Fruit fly (Drosophila melanogaster): ENCODE data around the gene RluA-2.
A peak's percentile ranks its signal among the peaks of the same experiment; 100 is the strongest.

RluA-2 gene

DNA sequence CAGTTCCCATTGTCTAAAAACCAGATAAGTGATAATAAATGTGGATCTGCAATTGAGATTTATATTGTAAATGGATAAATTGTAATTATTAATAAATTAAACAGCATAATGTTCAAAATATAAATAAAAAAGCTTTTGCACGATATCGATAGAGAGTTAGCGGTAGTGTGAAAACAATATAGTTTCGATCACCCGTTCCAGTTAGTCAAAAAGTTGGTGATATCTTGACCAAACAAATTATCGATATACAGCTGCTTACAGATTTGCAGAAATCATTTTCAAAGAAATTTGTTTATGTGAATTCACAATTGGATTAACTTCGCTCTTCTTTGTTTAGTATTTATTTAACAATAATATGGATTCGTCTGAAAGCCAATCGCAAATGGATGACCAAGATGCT lies 37.7 kb upstream of the RluA-2 start, which contains the start of gene Nse4 (continued):
- peak; percentile 77 for TF ChIP-seq zen2 (GFP tag; IDR thresholded peaks at IDR 0.05; ENCODE audit: partially characterized antibody)
- TF ChIP-seq Nf-YA (GFP tag; IDR thresholded peaks at IDR 0.05), result no peak
- peak; percentile 65 for TF ChIP-seq BEAF-32 (GFP tag; optimal IDR thresholded peaks at IDR 0.05)
- TF ChIP-seq pzg (GFP tag; optimal IDR thresholded peaks at IDR 0.05), result peak; percentile 61
- peak; percentile 41 for TF ChIP-seq CG17802 (tag; optimal IDR thresholded peaks at IDR 0.05)
- TF ChIP-seq CG12744 (GFP tag; optimal IDR thresholded peaks at IDR 0.05), result no peak
- TF ChIP-seq CG2712 (tag; optimal IDR thresholded peaks at IDR 0.05), result peak; percentile 23
- TF ChIP-seq dpn (GFP tag; optimal IDR thresholded peaks at IDR 0.05), result no peak
- no peak for TF ChIP-seq ham (GFP tag; IDR thresholded peaks at IDR 0.05)
- TF ChIP-seq CG10431 (GFP tag; optimal IDR thresholded peaks at IDR 0.05), result no peak
- TF ChIP-seq CG8765 (GFP tag; IDR thresholded peaks at IDR 0.05), result no peak
- peak; percentile 89 for TF ChIP-seq bbx (GFP tag; IDR thresholded peaks at IDR 0.05; ENCODE audit: partially characterized antibody)
- TF ChIP-seq CHES-1-like (GFP tag; optimal IDR thresholded peaks at IDR 0.05), result no peak
- no peak for TF ChIP-seq CG16779 (GFP tag; IDR thresholded peaks at IDR 0.05)
- peak; percentile 83 for TF ChIP-seq nerfin-2 (GFP tag; IDR thresholded peaks at IDR 0.05; ENCODE audit: partially characterized antibody)
- peak; percentile 37 for TF ChIP-seq trem (tag; optimal IDR thresholded peaks at IDR 0.05)
- TF ChIP-seq nmo (GFP tag; optimal IDR thresholded peaks at IDR 0.05), result peak; percentile 15
- TF ChIP-seq HLH54F (GFP tag; optimal IDR thresholded peaks at IDR 0.05), result no peak
- TF ChIP-seq Ets97D (GFP tag; optimal IDR thresholded peaks at IDR 0.05), result peak; percentile 23
- TF ChIP-seq HmgZ (tag; optimal IDR thresholded peaks at IDR 0.05), result peak; percentile 5
- TF ChIP-seq CG30020 (tag; optimal IDR thresholded peaks at IDR 0.05), result peak; percentile 97
- TF ChIP-seq CG13287 (GFP tag; IDR thresholded peaks at IDR 0.05; ENCODE audit: partially characterized antibody), result peak; percentile 86
- peak; percentile 68 for TF ChIP-seq hbn (GFP tag; IDR thresholded peaks at IDR 0.05; ENCODE audit: partially characterized antibody)
- peak; percentile 34 for TF ChIP-seq CG14710 (tag; optimal IDR thresholded peaks at IDR 0.05)
- peak; percentile 90 for TF ChIP-seq CG6791 (GFP tag; IDR thresholded peaks at IDR 0.05; ENCODE audit: partially characterized antibody)
- peak; percentile 77 for TF ChIP-seq Dll (GFP tag; IDR thresholded peaks at IDR 0.05; ENCODE audit: partially characterized antibody)
- TF ChIP-seq CG4617 (GFP tag; optimal IDR thresholded peaks at IDR 0.05; ENCODE audit: borderline replicate concordance), result peak; percentile 41
- no peak for TF ChIP-seq fd96Cb (tag; optimal IDR thresholded peaks at IDR 0.05)
- no peak for TF ChIP-seq CG30403 (GFP tag; optimal IDR thresholded peaks at IDR 0.05)
- TF ChIP-seq CG3281 (GFP tag; optimal IDR thresholded peaks at IDR 0.05), result no peak
- peak; percentile 71 for TF ChIP-seq knrl (GFP tag; IDR thresholded peaks at IDR 0.05; ENCODE audit: partially characterized antibody)
- no peak for TF ChIP-seq ind (GFP tag; optimal IDR thresholded peaks at IDR 0.05)
- no peak for TF ChIP-seq CG7271 (tag; optimal IDR thresholded peaks at IDR 0.05)
- TF ChIP-seq Nf-YB (GFP tag; optimal IDR thresholded peaks at IDR 0.05), result no peak
- TF ChIP-seq CG7963 (GFP tag; IDR thresholded peaks at IDR 0.05; ENCODE audit: partially characterized antibody), result peak; percentile 90
- TF ChIP-seq psq (GFP tag; optimal IDR thresholded peaks at IDR 0.05), result no peak
- peak; percentile 79; the same call in 2 of the 3 replicates for TF ChIP-seq hb (GFP tag; IDR thresholded peaks at IDR 0.05; ENCODE audit: partially characterized antibody)
- peak; percentile 25 for TF ChIP-seq CG15514 (GFP tag; optimal IDR thresholded peaks at IDR 0.05)
- TF ChIP-seq gsb-n (tag; optimal IDR thresholded peaks at IDR 0.05), result no peak
- TF ChIP-seq Oaz (GFP tag; IDR thresholded peaks at IDR 0.05), result no peak
- TF ChIP-seq Opbp (GFP tag; IDR thresholded peaks at IDR 0.05; ENCODE audit: partially characterized antibody), result peak; percentile 77; the same call in 2 of the 3 replicates
- peak; percentile 15 for TF ChIP-seq zen (tag; optimal IDR thresholded peaks at IDR 0.05)
- TF ChIP-seq unpg (GFP tag; optimal IDR thresholded peaks at IDR 0.05), result no peak
- TF ChIP-seq Sry-δ (GFP tag; optimal IDR thresholded peaks at IDR 0.05), result peak; percentile 38
- peak; percentile 80; the same call in 2 of the 3 replicates for TF ChIP-seq mld (GFP tag; IDR thresholded peaks at IDR 0.05; ENCODE audit: partially characterized antibody)
- TF ChIP-seq chinmo (GFP tag; IDR thresholded peaks at IDR 0.05; ENCODE audit: partially characterized antibody), result peak; percentile 85; the same call in 2 of the 4 replicates
- TF ChIP-seq stwl (tag; optimal IDR thresholded peaks at IDR 0.05), result peak; percentile 79
- no peak for TF ChIP-seq sqz (GFP tag; optimal IDR thresholded peaks at IDR 0.05)
